Fruit fly (Drosophila melanogaster): Measurements from ENCODE around the gene Fbxl4.

dm6 chrX:14221182-14221581 is 16.5 kb downstream of the Fbxl4 start:
- TF ChIP-seq h (optimal IDR thresholded peaks at IDR 0.05) = no peak
- no peak for TF ChIP-seq Sin3A (optimal IDR thresholded peaks at IDR 0.05)

Data from Kc167 (cell line).